Worm (Caenorhabditis elegans): ENCODE data around the gene C46F11.6.

Gene C46F11.6

DNA sequence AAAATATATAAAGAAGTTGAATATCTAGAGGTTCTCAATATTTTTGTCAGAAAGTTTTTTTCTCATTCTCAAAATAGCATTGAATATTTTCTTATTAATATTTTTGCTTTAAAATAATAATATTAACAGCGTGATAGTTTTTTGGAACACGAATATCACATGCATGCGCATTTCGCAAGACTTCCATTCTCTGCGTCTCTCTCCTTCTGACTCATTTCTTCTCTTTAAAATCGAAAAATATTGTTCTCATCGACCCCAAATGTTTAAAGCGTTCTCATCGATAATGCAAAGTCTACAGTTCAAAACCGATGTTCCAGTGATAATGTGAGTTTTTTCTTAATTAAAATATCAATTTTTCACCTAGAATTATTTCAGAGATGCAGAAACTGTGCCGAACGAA is 33.2 kb upstream of the C46F11.6 start, which contains the start of gene C14B1.3 (continued):
- TF ChIP-seq set-16 (GFP tag; IDR thresholded peaks at IDR 0.05) (no peak), vab-7 (GFP tag; IDR thresholded peaks at IDR 0.05) (no peak), unc-39 (tag; optimal IDR thresholded peaks at IDR 0.05) (no peak), ZK337.2 (GFP tag; IDR thresholded peaks at IDR 0.05) (no peak), nhr-41 (GFP tag; IDR thresholded peaks at IDR 0.05) (no peak), daf-12 (tag; optimal IDR thresholded peaks at IDR 0.05) (no peak), F37D6.2 (tag; optimal IDR thresholded peaks at IDR 0.05) (no peak), rbr-2 (tag; optimal IDR thresholded peaks at IDR 0.05) (no peak), php-3 (GFP tag; IDR thresholded peaks at IDR 0.05) (no peak), zfp-3 (GFP tag; conservative IDR thresholded peaks at IDR 0.05) (no peak), attf-4 (tag; optimal IDR thresholded peaks at IDR 0.05) (no peak), lin-39 (tag; optimal IDR thresholded peaks at IDR 0.05) (no peak), Y105C5A.15 (GFP tag; IDR thresholded peaks at IDR 0.05) (no peak), zfp-2 (tag; optimal IDR thresholded peaks at IDR 0.05) (no peak), snpc-1.2 (GFP tag; IDR thresholded peaks at IDR 0.05) (no peak), nhr-10 (tag; optimal IDR thresholded peaks at IDR 0.05) (no peak), mxl-2 (GFP tag; conservative IDR thresholded peaks at IDR 0.05) (no peak), hmg-1.1 (GFP tag; IDR thresholded peaks at IDR 0.05) (no peak), skn-1 (tag; optimal IDR thresholded peaks at IDR 0.05) (no peak), fos-1 (tag; optimal IDR thresholded peaks at IDR 0.05) (no peak), aha-1 (tag) (peak; percentile 84), jun-1 (tag; optimal IDR thresholded peaks at IDR 0.05) (peak; percentile 46), R02D3.7 (tag; optimal IDR thresholded peaks at IDR 0.05) (no peak), mdt-29 (GFP tag; IDR thresholded peaks at IDR 0.05) (no peak), ceh-44 (GFP tag; IDR thresholded peaks at IDR 0.05) (no peak), hif-1 (tag; optimal IDR thresholded peaks at IDR 0.05) (no peak), egl-43 (GFP tag; IDR thresholded peaks at IDR 0.05) (no peak), hlh-11 (tag; optimal IDR thresholded peaks at IDR 0.05) (peak; percentile 35), lin-15B (tag; optimal IDR thresholded peaks at IDR 0.05) (no peak), F44E2.7 (GFP tag; IDR thresholded peaks at IDR 0.05) (no peak), snpc-4 (tag; optimal IDR thresholded peaks at IDR 0.05) (no peak), tag-97 (GFP tag; IDR thresholded peaks at IDR 0.05) (no peak), duxl-1 (tag; optimal IDR thresholded peaks at IDR 0.05; ENCODE audit: poor library complexity) (no peak), nhr-111 (GFP tag; optimal IDR thresholded peaks at IDR 0.05) (no peak), dpl-1 (GFP tag; optimal IDR thresholded peaks at IDR 0.05) (peak; percentile 43), nhr-48 (tag; optimal IDR thresholded peaks at IDR 0.05) (no peak), nhr-102 (tag; optimal IDR thresholded peaks at IDR 0.05) (no peak), ztf-7 (tag; optimal IDR thresholded peaks at IDR 0.05) (peak; percentile 3), dve-1 (tag; optimal IDR thresholded peaks at IDR 0.05; ENCODE audit: insufficient read depth) (peak; percentile 76), lir-3 (tag; optimal IDR thresholded peaks at IDR 0.05) (no peak), T26A8.4 (GFP tag; IDR thresholded peaks at IDR 0.05) (no peak), fkh-10 (GFP tag; optimal IDR thresholded peaks at IDR 0.05) (no peak), cey-2 (tag; optimal IDR thresholded peaks at IDR 0.05; ENCODE audit: borderline replicate concordance, insufficient read depth) (no peak), nhr-6 (tag; optimal IDR thresholded peaks at IDR 0.05) (no peak), ama-1 (optimal IDR thresholded peaks at IDR 0.05) (no peak), ces-1 (GFP tag; optimal IDR thresholded peaks at IDR 0.05) (no peak), daf-16 (GFP tag; optimal IDR thresholded peaks at IDR 0.05) (no peak), daf-16 (tag; optimal IDR thresholded peaks at IDR 0.05) (peak; percentile 11), ceh-28 (tag; optimal IDR thresholded peaks at IDR 0.05) (no peak), F26F4.8 (GFP tag; conservative IDR thresholded peaks at IDR 0.05) (no peak), mdl-1 (tag; optimal IDR thresholded peaks at IDR 0.05) (peak in 1 of 2 experiments; percentile 80), ztf-11 (tag; optimal IDR thresholded peaks at IDR 0.05) (no peak), T20F7.1 (GFP tag; optimal IDR thresholded peaks at IDR 0.05) (peak; percentile 47), nhr-77 (tag; optimal IDR thresholded peaks at IDR 0.05) (peak; percentile 41)

All from whole organism, L4 larva.